Fruit fly (Drosophila melanogaster) whole organism, embryonic: ENCODE measurements around the gene Kah.
A peak's percentile ranks its signal among the peaks of the same experiment; 100 is the strongest.

Experiments used
- ATbp ChIP-seq: fragments of 200-800 bp; sonication (Bioruptor generic); optimal IDR thresholded peaks from 2 replicates; lab custom pipeline; 2017; ENCODE audit warnings: missing biosample characterization, mild to moderate bottlenecking, missing genetic modification characterization, missing genetic modification reagents
- Antp ChIP-seq: fragments of 200-800 bp; sonication (Bioruptor generic); optimal IDR thresholded peaks from 3 replicates; lab custom pipeline; 2016; ENCODE audit warnings: missing biosample characterization, missing genetic modification characterization
- CG10147 ChIP-seq: fragments of 200-800 bp; sonication (Bioruptor generic); optimal IDR thresholded peaks from 2 replicates; lab custom pipeline; 2019; ENCODE audit warnings: missing biosample characterization, mild to moderate bottlenecking, missing genetic modification characterization, moderate library complexity
- CG10366 ChIP-seq: fragments of 200-800 bp; sonication (Bioruptor generic); IDR thresholded peaks from 2 replicates; pipeline ENCODE4 v1.3.6; 2022; ENCODE audit warnings: missing biosample characterization, missing genetic modification characterization
- CG10959 ChIP-seq: fragments of 200-800 bp; sonication (Bioruptor generic); IDR thresholded peaks from 2 replicates; pipeline ENCODE4 v1.3.6; 2022; ENCODE audit warnings: missing biosample characterization, missing genetic modification characterization
- CG12299 ChIP-seq: fragments of 200-800 bp; sonication (Bioruptor generic); optimal IDR thresholded peaks from 2 replicates; lab custom pipeline; 2018; ENCODE audit warnings: missing biosample characterization, mild to moderate bottlenecking, missing genetic modification characterization
- CG14441 ChIP-seq: fragments of 200-800 bp; sonication (Bioruptor generic); IDR thresholded peaks from 2 replicates; pipeline ENCODE4 v1.3.6; 2022; ENCODE audit warnings: missing biosample characterization, missing genetic modification characterization
- CG15011 ChIP-seq: fragments of 200-800 bp; sonication (Bioruptor generic); optimal IDR thresholded peaks from 3 replicates; lab custom pipeline; 2018; ENCODE audit warnings: missing biosample characterization, mild to moderate bottlenecking, missing genetic modification characterization
- CG15696 ChIP-seq: fragments of 200-800 bp; sonication (Bioruptor generic); optimal IDR thresholded peaks from 2 replicates; lab custom pipeline; 2019; ENCODE audit warnings: missing biosample characterization, mild to moderate bottlenecking, missing genetic modification characterization, moderate library complexity
- CG31365 ChIP-seq: fragments of 200-800 bp; sonication (Bioruptor generic); optimal IDR thresholded peaks from 2 replicates; lab custom pipeline; 2018; ENCODE audit warnings: missing biosample characterization, mild to moderate bottlenecking, missing genetic modification characterization
- CG32767 ChIP-seq: fragments of 200-800 bp; sonication (Bioruptor generic); IDR thresholded peaks from 2 replicates; pipeline ENCODE4 v1.3.6; 2022; ENCODE audit warnings: missing biosample characterization, missing genetic modification characterization
- CG32772 ChIP-seq: fragments of 200-800 bp; sonication (Bioruptor generic); IDR thresholded peaks from 2 replicates; pipeline ENCODE4 v1.3.6; 2022; ENCODE audit warnings: missing biosample characterization, missing genetic modification characterization
- CG3726 ChIP-seq: fragments of 200-800 bp; sonication (Bioruptor generic); IDR thresholded peaks from 3 replicates; pipeline ENCODE4, ENCODE4 v1.3.6; 2022; ENCODE audit warnings: missing biosample characterization, missing genetic modification characterization
- CG4282 ChIP-seq: fragments of 200-800 bp; sonication (Bioruptor generic); optimal IDR thresholded peaks from 2 replicates; lab custom pipeline; 2016; ENCODE audit warnings: missing biosample characterization, missing genetic modification characterization
- CG6175 ChIP-seq: fragments of 200-800 bp; sonication (Bioruptor generic); IDR thresholded peaks from 3 replicates; pipeline ENCODE4 v1.3.6; 2022; ENCODE audit warnings: missing biosample characterization, missing genetic modification characterization
- CG7556 ChIP-seq: fragments of 200-800 bp; sonication (Bioruptor generic); optimal IDR thresholded peaks from 2 replicates; lab custom pipeline; 2017; ENCODE audit warnings: missing biosample characterization, mild to moderate bottlenecking, missing genetic modification characterization
- CG9932 ChIP-seq: fragments of 200-800 bp; sonication (Bioruptor generic); IDR thresholded peaks from 2 replicates; pipeline ENCODE4 v1.3.6; 2022; ENCODE audit warnings: missing biosample characterization, missing genetic modification characterization
- CHES-1-like ChIP-seq: fragments of 200-800 bp; sonication (Bioruptor generic); optimal IDR thresholded peaks from 2 replicates; lab custom pipeline; 2016; ENCODE audit warnings: missing biosample characterization, missing genetic modification characterization
- Chrac-16 ChIP-seq: fragments of 200-800 bp; sonication (Bioruptor generic); optimal IDR thresholded peaks from 3 replicates; lab custom pipeline; 2016; ENCODE audit warnings: missing biosample characterization, missing genetic modification characterization
- D ChIP-seq, 2 experiments: fragments of 200-800 bp in 1 of 2; fragments of >200 bp in 1 of 2; sonication (Bioruptor generic) in 1 of 2; optimal IDR thresholded peaks; 2 replicates in 1 of 2; 3 replicates in 1 of 2; lab custom pipeline; 2017; ENCODE audit warnings: mild to moderate bottlenecking in 1 of 2, missing biosample characterization in 1 of 2, missing genetic modification characterization in 1 of 2, missing genetic modification reagents in 1 of 2
- Ets97D ChIP-seq: fragments of 200-800 bp; sonication (Bioruptor generic); optimal IDR thresholded peaks from 3 replicates; lab custom pipeline; 2016; ENCODE audit warnings: missing biosample characterization, missing genetic modification characterization
- Hr3 ChIP-seq: fragments of 200-800 bp; sonication (Bioruptor generic); optimal IDR thresholded peaks from 3 replicates; lab custom pipeline; 2016; ENCODE audit warnings: missing biosample characterization, missing genetic modification characterization
- Hsf ChIP-seq: fragments of 200-800 bp; sonication (Bioruptor generic); optimal IDR thresholded peaks from 3 replicates; lab custom pipeline; 2016; ENCODE audit warnings: missing biosample characterization, missing genetic modification characterization
- NC2β ChIP-seq: fragments of 200-800 bp; sonication (Bioruptor generic); optimal IDR thresholded peaks from 2 replicates; lab custom pipeline; 2016; ENCODE audit warnings: missing biosample characterization, missing genetic modification characterization
- Neu2 ChIP-seq: fragments of 200-800 bp; sonication (Bioruptor generic); optimal IDR thresholded peaks from 3 replicates; lab custom pipeline; 2016; ENCODE audit warnings: missing biosample characterization, missing genetic modification characterization, borderline replicate concordance
- Nf-YA ChIP-seq: fragments of 200-800 bp; sonication (Bioruptor generic); IDR thresholded peaks from 2 replicates; pipeline ENCODE4 v1.3.6; 2022; ENCODE audit warnings: missing biosample characterization, missing genetic modification characterization
- NfI ChIP-seq: fragments of 200-800 bp; sonication (Bioruptor generic); optimal IDR thresholded peaks from 3 replicates; lab custom pipeline; 2018; ENCODE audit warnings: missing biosample characterization, mild to moderate bottlenecking, missing genetic modification characterization, moderate library complexity
- Rx ChIP-seq: fragments of 200-800 bp; sonication (Bioruptor generic); IDR thresholded peaks from 2 replicates; pipeline ENCODE4 v1.3.6; 2022; ENCODE audit warnings: missing biosample characterization, missing genetic modification characterization
- Side ChIP-seq: fragments of 200-800 bp; sonication (Bioruptor generic); optimal IDR thresholded peaks from 2 replicates; lab custom pipeline; 2016; ENCODE audit warnings: missing biosample characterization, missing genetic modification characterization
- Sry-β ChIP-seq: fragments of 200-800 bp; sonication (Bioruptor generic); optimal IDR thresholded peaks from 2 replicates; lab custom pipeline; 2018; ENCODE audit warnings: missing biosample characterization, mild to moderate bottlenecking, missing genetic modification characterization, moderate library complexity
- aop ChIP-seq: fragments of 200-800 bp; sonication (Bioruptor generic); IDR thresholded peaks from 2 replicates; pipeline ENCODE4 v1.3.6; 2022; ENCODE audit warnings: missing biosample characterization, missing genetic modification characterization
- ash1 ChIP-seq: fragments of 200-800 bp; sonication (Bioruptor generic); optimal IDR thresholded peaks from 2 replicates; lab custom pipeline; 2018; ENCODE audit warnings: missing biosample characterization, mild to moderate bottlenecking, missing genetic modification characterization
- bsh ChIP-seq, 2 experiments: fragments of 200-800 bp; sonication (Bioruptor generic); optimal IDR thresholded peaks; 2 replicates each; lab custom pipeline; 2017 to 2018; ENCODE audit warnings: mild to moderate bottlenecking in 2 of 2, missing biosample characterization in 2 of 2, missing genetic modification characterization in 2 of 2, moderate library complexity in 1 of 2
- cas ChIP-seq: fragments of 200-800 bp; sonication (Bioruptor generic); IDR thresholded peaks from 2 replicates; pipeline ENCODE4 v1.3.6; 2022; ENCODE audit warnings: missing biosample characterization, missing genetic modification characterization
- corto ChIP-seq: fragments of 200-800 bp; sonication (Bioruptor generic); optimal IDR thresholded peaks from 2 replicates; lab custom pipeline; 2016; ENCODE audit warnings: missing biosample characterization, mild to moderate bottlenecking, missing genetic modification characterization, moderate library complexity
- dati ChIP-seq: fragments of 200-800 bp; sonication (Bioruptor generic); IDR thresholded peaks from 2 replicates; pipeline ENCODE4 v1.3.6; 2022; ENCODE audit warnings: missing biosample characterization, missing genetic modification characterization
- dmrt99B ChIP-seq: fragments of 200-800 bp; sonication (Bioruptor generic); optimal IDR thresholded peaks from 2 replicates; lab custom pipeline; 2018; ENCODE audit warnings: missing biosample characterization, mild to moderate bottlenecking, missing genetic modification characterization, moderate library complexity
- en ChIP-seq: fragments of 200-800 bp; sonication (Bioruptor generic); optimal IDR thresholded peaks from 2 replicates; lab custom pipeline; 2016; ENCODE audit warnings: missing biosample characterization, missing genetic modification characterization
- knrl ChIP-seq: fragments of 200-800 bp; sonication (Bioruptor generic); IDR thresholded peaks from 3 replicates; pipeline ENCODE4 v1.3.6; 2022; ENCODE audit warnings: missing biosample characterization, missing genetic modification characterization; ENCODE audit not compliant: partially characterized antibody
- nau ChIP-seq: fragments of 200-800 bp; sonication (Bioruptor generic); optimal IDR thresholded peaks from 3 replicates; lab custom pipeline; 2017; ENCODE audit warnings: missing biosample characterization, mild to moderate bottlenecking, missing genetic modification characterization, missing genetic modification reagents
- peb ChIP-seq: fragments of 200-800 bp; sonication (Bioruptor generic); IDR thresholded peaks from 2 replicates; pipeline ENCODE4 v1.3.6; 2022; ENCODE audit warnings: missing biosample characterization, missing genetic modification characterization
- salm ChIP-seq: fragments of 200-800 bp; sonication (Bioruptor generic); optimal IDR thresholded peaks from 2 replicates; lab custom pipeline; 2018; ENCODE audit warnings: missing biosample characterization, mild to moderate bottlenecking, missing genetic modification characterization
- scrt ChIP-seq: fragments of 200-800 bp; sonication (Bioruptor generic); optimal IDR thresholded peaks from 2 replicates; lab custom pipeline; 2018; ENCODE audit warnings: missing biosample characterization, mild to moderate bottlenecking, missing genetic modification characterization, moderate library complexity
- sd ChIP-seq: fragments of 200-800 bp; sonication (Bioruptor generic); optimal IDR thresholded peaks from 3 replicates; lab custom pipeline; 2018; ENCODE audit warnings: missing biosample characterization, mild to moderate bottlenecking, missing genetic modification characterization, moderate library complexity
- slbo ChIP-seq: fragments of 200-800 bp; sonication (Bioruptor generic); IDR thresholded peaks from 2 replicates; pipeline ENCODE4 v1.3.6; 2022; ENCODE audit warnings: missing biosample characterization, missing genetic modification characterization
- stc ChIP-seq: fragments of 200-800 bp; sonication (Bioruptor generic); IDR thresholded peaks from 2 replicates; pipeline ENCODE4 v1.3.6; 2022; ENCODE audit warnings: missing biosample characterization, missing genetic modification characterization
- sug ChIP-seq: fragments of 200-800 bp; optimal IDR thresholded peaks from 2 replicates; lab custom pipeline; 2019; ENCODE audit warnings: missing biosample characterization, mild to moderate bottlenecking, missing genetic modification characterization, moderate library complexity
- tna ChIP-seq: fragments of 200-800 bp; sonication (Bioruptor generic); IDR thresholded peaks from 2 replicates; pipeline ENCODE4 v1.3.6; 2022; ENCODE audit warnings: missing biosample characterization, missing genetic modification characterization; ENCODE audit not compliant: partially characterized antibody
- trh ChIP-seq: fragments of 200-800 bp; sonication (Bioruptor generic); optimal IDR thresholded peaks from 2 replicates; lab custom pipeline; 2016; ENCODE audit warnings: missing biosample characterization, missing genetic modification characterization
- vfl ChIP-seq: fragments of 200-800 bp; sonication (Bioruptor generic); optimal IDR thresholded peaks from 2 replicates; lab custom pipeline; 2016; ENCODE audit warnings: missing biosample characterization, missing genetic modification characterization

Gene Kah

dm6 chr3L:540432-540973 lies 48.6 kb downstream of the Kah start, which contains the start of the genes klar and BORCS6 (continued):
- 0 out of 2 replicates have a peak, but pooled peaks have one; percentile 8 for TF ChIP-seq Rx
- TF ChIP-seq CG32772 (GFP tag; lab: Robert Waterston, UW): no peak
- peak; percentile 37 for TF ChIP-seq NfI (GFP tag; lab: Kevin White, UChicago)
- TF ChIP-seq CHES-1-like (GFP tag; lab: Kevin White, UChicago): peak; percentile 75
- TF ChIP-seq cas (GFP tag; lab: Robert Waterston, UW): no peak
- peak; percentile 4 for TF ChIP-seq CG7556
- TF ChIP-seq Hsf: peak; percentile 57
- peak; percentile 4 for TF ChIP-seq dmrt99B (tag; lab: Kevin White, UChicago)
- TF ChIP-seq CG4282: peak; percentile 51
- TF ChIP-seq NC2β (GFP tag; lab: Kevin White, UChicago): peak; percentile 56
- TF ChIP-seq Hr3: peak; percentile 58
- TF ChIP-seq en (GFP tag; lab: Kevin White, UChicago): no peak
- peak; percentile 51 for TF ChIP-seq sd (tag; lab: Kevin White, UChicago)
- 0 out of 2 replicates have a peak, but pooled peaks have one; percentile 8 for TF ChIP-seq peb (GFP tag; lab: Robert Waterston, UW)
- TF ChIP-seq CG14441: peak; percentile 21; the same call in 1 of the 2 replicates
- TF ChIP-seq knrl: peak; percentile 97
- peak; percentile 87 for TF ChIP-seq CG9932 (GFP tag; lab: Robert Waterston, UW)
- 0 out of 2 replicates have a peak, but pooled peaks have one; percentile 7 for TF ChIP-seq stc (GFP tag; lab: Robert Waterston, UW)
- TF ChIP-seq Nf-YA (GFP tag; lab: Robert Waterston, UW): no peak
- peak; percentile 88 for TF ChIP-seq Ets97D
- TF ChIP-seq corto: no peak
- no peak for TF ChIP-seq CG15011 (GFP tag; lab: Kevin White, UChicago)
- TF ChIP-seq scrt (GFP tag; lab: Kevin White, UChicago): peak; percentile 23
- TF ChIP-seq nau (GFP tag; lab: Kevin White, UChicago): no peak
- TF ChIP-seq Neu2 (GFP tag; lab: Kevin White, UChicago): no peak
- TF ChIP-seq ATbp (GFP tag; lab: Kevin White, UChicago): no peak
- peak; percentile 60 for TF ChIP-seq Antp
- peak; percentile 22; the same call in 1 of the 2 replicates for TF ChIP-seq CG10366 (GFP tag; lab: Robert Waterston, UW)
- TF ChIP-seq CG31365 (tag; lab: Kevin White, UChicago): no peak
- TF ChIP-seq Chrac-16: peak; percentile 51
- TF ChIP-seq tna (GFP tag; lab: Robert Waterston, UW): peak; percentile 94
- peak; percentile 31 for TF ChIP-seq CG12299 (tag; lab: Kevin White, UChicago)
- peak; percentile 69 for TF ChIP-seq sug (tag; lab: Kevin White, UChicago)
- TF ChIP-seq D (optimal IDR thresholded peaks at IDR 0.05; lab: Kevin White, UChicago): peak; percentile 85
- TF ChIP-seq D (GFP tag; optimal IDR thresholded peaks at IDR 0.05; lab: Kevin White, UChicago): no peak
- TF ChIP-seq CG32767: no peak
- TF ChIP-seq Side: peak; percentile 54
- peak; percentile 69 for TF ChIP-seq CG10147 (GFP tag; lab: Kevin White, UChicago)
- no peak for TF ChIP-seq CG10959
- TF ChIP-seq CG3726 (GFP tag; lab: Robert Waterston, UW): no peak
- TF ChIP-seq aop (GFP tag; lab: Robert Waterston, UW): no peak
- peak; percentile 72 for TF ChIP-seq slbo
- TF ChIP-seq dati: no peak
- TF ChIP-seq trh: peak; percentile 60
- TF ChIP-seq Sry-β (GFP tag; lab: Kevin White, UChicago): peak; percentile 8
- peak; percentile 39 for TF ChIP-seq CG15696 (tag; lab: Kevin White, UChicago)
- no peak for TF ChIP-seq salm (tag; lab: Kevin White, UChicago)
- TF ChIP-seq bsh (GFP tag; optimal IDR thresholded peaks at IDR 0.05; lab: Kevin White, UChicago): peak in 1 of 2 experiments; percentile 26
- no peak for TF ChIP-seq ash1 (GFP tag; lab: Kevin White, UChicago)
- peak; percentile 66 for TF ChIP-seq vfl (GFP tag; lab: Kevin White, UChicago)
- no peak for TF ChIP-seq CG6175 (GFP tag; lab: Robert Waterston, UW)
